Fruit fly (Drosophila melanogaster) whole organism, embryonic: Measurements from ENCODE around the gene CG3149.

ENCODE experiments used
- Atf-2 ChIP-seq: fragments of 200-800 bp; sonication (Bioruptor generic); optimal IDR thresholded peaks from 2 replicates; lab custom pipeline; 2016; ENCODE audit warnings: missing biosample characterization, missing genetic modification characterization
- B-H1 ChIP-seq: fragments of 200-800 bp; sonication (Bioruptor generic); IDR thresholded peaks from 3 replicates; pipeline ENCODE4 v1.3.6; 2022; ENCODE audit warnings: missing biosample characterization, missing genetic modification characterization
- Bdp1 ChIP-seq: fragments of 200-800 bp; sonication (Bioruptor generic); optimal IDR thresholded peaks from 3 replicates; lab custom pipeline; 2016; ENCODE audit warnings: missing biosample characterization, missing genetic modification characterization
- CG10209 ChIP-seq: fragments of 200-800 bp; sonication (Bioruptor generic); optimal IDR thresholded peaks from 3 replicates; lab custom pipeline; 2017; ENCODE audit warnings: missing biosample characterization, mild to moderate bottlenecking, missing genetic modification characterization, missing genetic modification reagents
- CG11696 ChIP-seq: fragments of 200-800 bp; sonication (Bioruptor generic); IDR thresholded peaks from 2 replicates; pipeline ENCODE4 v1.3.6; 2022; ENCODE audit warnings: missing biosample characterization, missing genetic modification characterization
- CG13775 ChIP-seq: fragments of 200-800 bp; sonication (Bioruptor generic); optimal IDR thresholded peaks from 3 replicates; lab custom pipeline; 2017; ENCODE audit warnings: missing biosample characterization, mild to moderate bottlenecking, missing genetic modification characterization
- CG1529 ChIP-seq: fragments of 200-800 bp; sonication (Bioruptor generic); optimal IDR thresholded peaks from 3 replicates; lab custom pipeline; 2018; ENCODE audit warnings: missing biosample characterization, missing genetic modification characterization
- CG15696 ChIP-seq: fragments of 200-800 bp; sonication (Bioruptor generic); optimal IDR thresholded peaks from 2 replicates; lab custom pipeline; 2019; ENCODE audit warnings: missing biosample characterization, mild to moderate bottlenecking, missing genetic modification characterization, moderate library complexity
- CG17802 ChIP-seq: fragments of 200-800 bp; sonication (Bioruptor generic); optimal IDR thresholded peaks from 2 replicates; lab custom pipeline; 2018; ENCODE audit warnings: missing biosample characterization, mild to moderate bottlenecking, missing genetic modification characterization, moderate library complexity
- CG18011 ChIP-seq: fragments of 200-800 bp; sonication (Bioruptor generic); optimal IDR thresholded peaks from 2 replicates; lab custom pipeline; 2017; ENCODE audit warnings: missing biosample characterization, missing genetic modification characterization, mild to moderate bottlenecking, moderate library complexity, missing genotype
- CG2199 ChIP-seq: fragments of 200-800 bp; sonication (Bioruptor generic); IDR thresholded peaks from 3 replicates; pipeline ENCODE4 v1.3.6; 2022; ENCODE audit warnings: missing biosample characterization, missing genetic modification characterization
- CG30431 ChIP-seq: fragments of 200-800 bp; sonication (Bioruptor generic); optimal IDR thresholded peaks from 2 replicates; lab custom pipeline; 2017; ENCODE audit warnings: missing biosample characterization, missing genetic modification characterization
- CG4328 ChIP-seq: fragments of 200-800 bp; sonication (Bioruptor generic); optimal IDR thresholded peaks from 3 replicates; lab custom pipeline; 2017; ENCODE audit warnings: missing biosample characterization, missing genetic modification reagents, missing genetic modification characterization
- CG43689 ChIP-seq: fragments of 200-800 bp; sonication (Bioruptor generic); IDR thresholded peaks from 2 replicates; pipeline ENCODE4 v1.3.6; 2022; ENCODE audit warnings: missing biosample characterization, missing genetic modification characterization
- CG6854 ChIP-seq: fragments of 200-800 bp; sonication (Bioruptor generic); optimal IDR thresholded peaks from 3 replicates; lab custom pipeline; 2017; ENCODE audit warnings: missing biosample characterization, mild to moderate bottlenecking, missing genetic modification characterization
- CG7271 ChIP-seq: fragments of 200-800 bp; sonication (Bioruptor generic); optimal IDR thresholded peaks from 2 replicates; lab custom pipeline; 2018; ENCODE audit warnings: missing biosample characterization, mild to moderate bottlenecking, missing genetic modification characterization, moderate library complexity
- CG9797 ChIP-seq: fragments of 200-800 bp; sonication (Bioruptor generic); optimal IDR thresholded peaks from 3 replicates; lab custom pipeline; 2018; ENCODE audit warnings: missing biosample characterization, mild to moderate bottlenecking, missing genetic modification characterization
- CTCF ChIP-seq: fragments of 200-800 bp; sonication (Bioruptor generic); optimal IDR thresholded peaks from 2 replicates; lab custom pipeline; 2017; ENCODE audit warnings: missing biosample characterization, mild to moderate bottlenecking, missing genetic modification characterization, moderate library complexity
- Dfd ChIP-seq, 2 experiments: fragments of >200 bp; optimal IDR thresholded peaks; 2 replicates each; lab custom pipeline; 2017; ENCODE audit warnings: missing biosample characterization in 2 of 2, missing genetic modification characterization in 2 of 2
- Doc2 ChIP-seq: fragments of 200-800 bp; sonication (Bioruptor generic); IDR thresholded peaks from 2 replicates; pipeline ENCODE4 v1.3.6; 2022; ENCODE audit warnings: missing biosample characterization, missing genetic modification characterization
- Elba2 ChIP-seq: fragments of 200-800 bp; sonication (Bioruptor generic); optimal IDR thresholded peaks from 3 replicates; lab custom pipeline; 2016; ENCODE audit warnings: missing biosample characterization, missing genetic modification characterization
- H2.0 ChIP-seq: fragments of 200-800 bp; sonication (Bioruptor generic); IDR thresholded peaks from 2 replicates; pipeline ENCODE4 v1.3.6; 2022; ENCODE audit warnings: missing biosample characterization, missing genetic modification characterization
- Hey ChIP-seq: fragments of 200-800 bp; sonication (Bioruptor generic); optimal IDR thresholded peaks from 3 replicates; lab custom pipeline; 2018; ENCODE audit warnings: missing biosample characterization, mild to moderate bottlenecking, missing genetic modification characterization
- Hr3 ChIP-seq: fragments of 200-800 bp; sonication (Bioruptor generic); optimal IDR thresholded peaks from 3 replicates; lab custom pipeline; 2016; ENCODE audit warnings: missing biosample characterization, missing genetic modification characterization
- Lhr ChIP-seq: fragments of 200-800 bp; sonication (Bioruptor generic); optimal IDR thresholded peaks from 3 replicates; lab custom pipeline; 2017; ENCODE audit warnings: mild to moderate bottlenecking, missing biosample characterization, missing genetic modification reagents, missing genetic modification characterization
- Lpt ChIP-seq: fragments of >200 bp; optimal IDR thresholded peaks from 2 replicates; lab custom pipeline; 2018; ENCODE audit warnings: missing biosample characterization, missing genetic modification characterization
- MESR4 ChIP-seq: fragments of 200-800 bp; sonication (Bioruptor generic); optimal IDR thresholded peaks from 2 replicates; lab custom pipeline; 2018; ENCODE audit warnings: missing biosample characterization, mild to moderate bottlenecking, missing genetic modification characterization, moderate library complexity
- Mad ChIP-seq: fragments of 200-800 bp; sonication (Bioruptor generic); optimal IDR thresholded peaks from 2 replicates; lab custom pipeline; 2016; ENCODE audit warnings: missing biosample characterization, missing genetic modification characterization
- Med ChIP-seq: fragments of 200-800 bp; sonication (Bioruptor generic); peaks from one replicate; lab custom pipeline; 2016; ENCODE audit warnings: missing biosample characterization, missing genetic modification characterization, mild to moderate bottlenecking, inconsistent platforms, moderate library complexity
- Side ChIP-seq: fragments of 200-800 bp; sonication (Bioruptor generic); optimal IDR thresholded peaks from 2 replicates; lab custom pipeline; 2016; ENCODE audit warnings: missing biosample characterization, missing genetic modification characterization
- Sin3A ChIP-seq: fragments of >200 bp; optimal IDR thresholded peaks from 2 replicates; lab custom pipeline; 2018
- Sox102F ChIP-seq: fragments of 200-800 bp; sonication (Bioruptor generic); optimal IDR thresholded peaks from 2 replicates; lab custom pipeline; 2018; ENCODE audit warnings: missing biosample characterization, mild to moderate bottlenecking, missing genetic modification characterization, moderate library complexity
- ab ChIP-seq: fragments of 200-800 bp; sonication (Bioruptor generic); optimal IDR thresholded peaks from 2 replicates; lab custom pipeline; 2016; ENCODE audit warnings: missing biosample characterization, missing genetic modification characterization
- cas ChIP-seq: fragments of 200-800 bp; sonication (Bioruptor generic); IDR thresholded peaks from 2 replicates; pipeline ENCODE4 v1.3.6; 2022; ENCODE audit warnings: missing biosample characterization, missing genetic modification characterization
- corto ChIP-seq: fragments of 200-800 bp; sonication (Bioruptor generic); optimal IDR thresholded peaks from 2 replicates; lab custom pipeline; 2016; ENCODE audit warnings: missing biosample characterization, mild to moderate bottlenecking, missing genetic modification characterization, moderate library complexity
- fd102C ChIP-seq: fragments of 200-800 bp; sonication (Bioruptor generic); optimal IDR thresholded peaks from 2 replicates; lab custom pipeline; 2018; ENCODE audit warnings: missing biosample characterization, mild to moderate bottlenecking, missing genetic modification characterization, moderate library complexity
- hb ChIP-seq: fragments of 200-800 bp; sonication (Bioruptor generic); IDR thresholded peaks from 3 replicates; pipeline ENCODE4 v1.3.6; 2022; ENCODE audit warnings: missing biosample characterization, missing genetic modification characterization; ENCODE audit not compliant: partially characterized antibody
- hbn ChIP-seq: fragments of 200-800 bp; sonication (Bioruptor generic); IDR thresholded peaks from 2 replicates; pipeline ENCODE4 v1.3.6; 2022; ENCODE audit warnings: missing biosample characterization, missing genetic modification characterization; ENCODE audit not compliant: partially characterized antibody
- hth ChIP-seq: fragments of >200 bp; optimal IDR thresholded peaks from 2 replicates; lab custom pipeline; 2017; ENCODE audit warnings: inconsistent platforms
- mam ChIP-seq: fragments of 200-800 bp; sonication (Bioruptor generic); optimal IDR thresholded peaks from 3 replicates; lab custom pipeline; 2016; ENCODE audit warnings: missing biosample characterization, missing genetic modification characterization
- mirr ChIP-seq: fragments of 200-800 bp; sonication (Bioruptor generic); optimal IDR thresholded peaks from 3 replicates; lab custom pipeline; 2018; ENCODE audit warnings: missing biosample characterization, mild to moderate bottlenecking, missing genetic modification characterization
- peb ChIP-seq: fragments of 200-800 bp; sonication (Bioruptor generic); IDR thresholded peaks from 2 replicates; pipeline ENCODE4 v1.3.6; 2022; ENCODE audit warnings: missing biosample characterization, missing genetic modification characterization
- rib ChIP-seq: fragments of 200-800 bp; sonication (Bioruptor generic); IDR thresholded peaks from 2 replicates; pipeline ENCODE4 v1.3.6; 2022; ENCODE audit warnings: missing biosample characterization, missing genetic modification characterization
- row ChIP-seq: fragments of 200-800 bp; sonication (Bioruptor generic); IDR thresholded peaks from 3 replicates; pipeline ENCODE4 v1.3.6; 2022; ENCODE audit warnings: missing biosample characterization, missing genetic modification characterization
- sens-2 ChIP-seq: fragments of 200-800 bp; sonication (Bioruptor generic); IDR thresholded peaks from 2 replicates; pipeline ENCODE4 v1.3.6; 2022; ENCODE audit warnings: missing biosample characterization, missing genetic modification characterization
- sim ChIP-seq: fragments of 200-800 bp; sonication (Bioruptor generic); IDR thresholded peaks from 2 replicates; pipeline ENCODE4 v1.3.6; 2022; ENCODE audit warnings: missing biosample characterization, missing genetic modification characterization
- sna ChIP-seq: fragments of 200-800 bp; sonication (Bioruptor generic); IDR thresholded peaks from 2 replicates; pipeline ENCODE4 v1.3.6; 2022; ENCODE audit warnings: missing biosample characterization, missing genetic modification characterization; ENCODE audit not compliant: partially characterized antibody
- so ChIP-seq: fragments of 200-800 bp; sonication (Bioruptor generic); IDR thresholded peaks from 3 replicates; pipeline ENCODE4 v1.3.6; 2022; ENCODE audit warnings: missing biosample characterization, missing genetic modification characterization
- sr ChIP-seq: fragments of 200-800 bp; sonication (Bioruptor generic); IDR thresholded peaks from 3 replicates; pipeline ENCODE4 v1.3.6; 2022; ENCODE audit warnings: missing biosample characterization, missing genetic modification characterization
- tgo ChIP-seq: fragments of 200-800 bp; sonication (Bioruptor generic); IDR thresholded peaks from 3 replicates; pipeline ENCODE4 v1.3.6; 2022; ENCODE audit warnings: missing biosample characterization, missing genetic modification characterization
- tll ChIP-seq, 2 experiments: fragments of 200-800 bp in 1 of 2; fragments of >200 bp in 1 of 2; sonication (Bioruptor generic) in 1 of 2; optimal IDR thresholded peaks; 2 replicates each; lab custom pipeline; 2017 to 2019; ENCODE audit warnings: missing biosample characterization in 2 of 2, missing genetic modification characterization in 2 of 2, mild to moderate bottlenecking in 1 of 2, moderate library complexity in 1 of 2
- toy ChIP-seq: fragments of 200-800 bp; sonication (Bioruptor generic); IDR thresholded peaks from 2 replicates; pipeline ENCODE4 v1.3.6; 2022; ENCODE audit warnings: missing biosample characterization, missing genetic modification characterization

CG3149 gene

dm6 chrX:5737676-5738220 lies 42.7 kb upstream of the CG3149 start, which contains the start of gene Snx27 (continued):
- TF ChIP-seq corto (GFP tag; lab: Kevin White, UChicago) (peak; percentile 26), CG13775 (GFP tag; lab: Kevin White, UChicago) (no peak), Doc2 (GFP tag; lab: Robert Waterston, UW) (no peak), Lpt (GFP tag; lab: Kevin White, UChicago) (no peak), peb (no peak), rib (GFP tag; lab: Robert Waterston, UW) (peak; percentile 59; the same call in 1 of the 2 replicates), sr (0 out of 3 replicates have a peak, but pooled peaks have one; percentile 32), Side (GFP tag; lab: Kevin White, UChicago) (peak; percentile 30), Lhr (GFP tag; lab: Kevin White, UChicago) (peak; percentile 83), sna (GFP tag; lab: Robert Waterston, UW) (peak; percentile 99), MESR4 (peak; percentile 76), CG15696 (tag; lab: Kevin White, UChicago) (no peak), CG6854 (GFP tag; lab: Kevin White, UChicago) (peak; percentile 46), mirr (GFP tag; lab: Kevin White, UChicago) (peak; percentile 14), Dfd (GFP tag; optimal IDR thresholded peaks at IDR 0.05; lab: Kevin White, UChicago) (no peak), tll (GFP tag; optimal IDR thresholded peaks at IDR 0.05; lab: Kevin White, UChicago) (no peak), hth (lab: Kevin White, UChicago) (no peak), toy (GFP tag; lab: Robert Waterston, UW) (no peak), sens-2 (GFP tag; lab: Robert Waterston, UW) (no peak), CG18011 (GFP tag; lab: Kevin White, UChicago) (no peak), CG7271 (peak; percentile 21), Hr3 (peak; percentile 48), H2.0 (GFP tag; lab: Robert Waterston, UW) (peak; percentile 17; the same call in 1 of the 2 replicates), hbn (peak; percentile 99), Bdp1 (GFP tag; lab: Kevin White, UChicago) (no peak), cas (no peak), CG1529 (no peak), Sin3A (lab: Kevin White, UChicago) (peak; percentile 76), fd102C (GFP tag; lab: Kevin White, UChicago) (no peak), row (peak; percentile 57), ab (GFP tag; lab: Kevin White, UChicago) (no peak), B-H1 (GFP tag; lab: Robert Waterston, UW) (no peak), CG43689 (GFP tag; lab: Robert Waterston, UW) (no peak), Hey (tag; lab: Kevin White, UChicago) (no peak), CG17802 (tag; lab: Kevin White, UChicago) (no peak), Elba2 (GFP tag; lab: Kevin White, UChicago) (no peak), Sox102F (GFP tag; lab: Kevin White, UChicago) (peak; percentile 10), hb (GFP tag; lab: Robert Waterston, UW) (peak; percentile 100), CTCF (GFP tag; lab: Kevin White, UChicago) (peak; percentile 50), Med (GFP tag; lab: Kevin White, UChicago) (peak; percentile 95), tgo (GFP tag; lab: Robert Waterston, UW) (no peak), CG4328 (GFP tag; lab: Kevin White, UChicago) (no peak), CG2199 (no peak), mam (GFP tag; lab: Kevin White, UChicago) (peak; percentile 73), CG9797 (peak; percentile 94), Atf-2 (GFP tag; lab: Kevin White, UChicago) (peak; percentile 10), CG30431 (no peak), CG11696 (GFP tag; lab: Robert Waterston, UW) (no peak), CG10209 (peak; percentile 7), sim (GFP tag; lab: Robert Waterston, UW) (no peak), so (GFP tag; lab: Robert Waterston, UW) (peak; percentile 27; the same call in 1 of the 3 replicates), Mad (GFP tag; lab: Kevin White, UChicago) (peak; percentile 47)
